Worm (Caenorhabditis elegans) whole organism, late embryonic: ENCODE measurements around the gene srw-123.

ENCODE experiments used
- C08G9.2 ChIP-seq: sonication (generic microtip); optimal IDR thresholded peaks from 2 replicates; lab custom pipeline; 2016; ENCODE audit warnings: mild to moderate bottlenecking, missing genetic modification characterization, moderate library complexity, missing compliant biosample characterization
- C38D4.7 ChIP-seq: fragments of 200-800 bp; sonication (Bioruptor generic); optimal IDR thresholded peaks from 2 replicates; lab custom pipeline; 2018; ENCODE audit warnings: mild to moderate bottlenecking, missing genetic modification characterization, moderate library complexity, missing compliant biosample characterization
- K02D7.2 ChIP-seq: sonication (generic microtip); optimal IDR thresholded peaks from 2 replicates; lab custom pipeline; 2017; ENCODE audit warnings: mild to moderate bottlenecking, missing genetic modification characterization, missing compliant biosample characterization
- Y22D7AL.16 ChIP-seq: sonication (generic microtip); optimal IDR thresholded peaks from 2 replicates; lab custom pipeline; 2016; ENCODE audit warnings: missing genetic modification characterization, missing compliant biosample characterization
- ama-1 ChIP-seq: fragments of 150-350 bp; optimal IDR thresholded peaks from 2 replicates; lab custom pipeline; 2014
- ceh-14 ChIP-seq: sonication (generic microtip); optimal IDR thresholded peaks from 2 replicates; lab custom pipeline; 2016; ENCODE audit warnings: missing genotype, missing genetic modification characterization, missing compliant biosample characterization
- ceh-30 ChIP-seq: fragments of 150-350 bp; optimal IDR thresholded peaks from 2 replicates; lab custom pipeline; 2014; ENCODE audit warnings: missing biosample characterization, missing genetic modification characterization
- ceh-31 ChIP-seq: sonication (generic microtip); optimal IDR thresholded peaks from 2 replicates; lab custom pipeline; 2016; ENCODE audit warnings: missing genetic modification characterization, missing compliant biosample characterization
- ceh-34 ChIP-seq: sonication (generic microtip); optimal IDR thresholded peaks from 2 replicates; lab custom pipeline; 2016; ENCODE audit warnings: mild to moderate bottlenecking, missing genetic modification characterization, missing compliant biosample characterization
- ceh-48 ChIP-seq: sonication (generic microtip); optimal IDR thresholded peaks from 2 replicates; lab custom pipeline; 2016; ENCODE audit warnings: missing genetic modification characterization, inconsistent platforms, missing compliant biosample characterization
- ceh-6 ChIP-seq: fragments of 200-800 bp; sonication (Bioruptor generic); optimal IDR thresholded peaks from 2 replicates; lab custom pipeline; 2018; ENCODE audit warnings: mild to moderate bottlenecking, missing genetic modification characterization, missing compliant biosample characterization
- dve-1 ChIP-seq: sonication (generic microtip); optimal IDR thresholded peaks from 2 replicates; lab custom pipeline; 2017; ENCODE audit warnings: antibody characterized with exemption, mild to moderate bottlenecking, missing genetic modification characterization, missing compliant biosample characterization
- fax-1 ChIP-seq: sonication (generic microtip); optimal IDR thresholded peaks from 2 replicates; lab custom pipeline; 2016; ENCODE audit warnings: missing genotype, missing genetic modification characterization, missing compliant biosample characterization
- gmeb-2 ChIP-seq: sonication (generic microtip); optimal IDR thresholded peaks from 2 replicates; lab custom pipeline; 2016; ENCODE audit warnings: missing genetic modification characterization, inconsistent platforms, missing compliant biosample characterization
- hlh-6 ChIP-seq: sonication (generic microtip); optimal IDR thresholded peaks from 2 replicates; lab custom pipeline; 2016; ENCODE audit warnings: missing genotype, missing genetic modification characterization, missing compliant biosample characterization
- madf-2 ChIP-seq: sonication (generic microtip); optimal IDR thresholded peaks from 2 replicates; lab custom pipeline; 2017; ENCODE audit warnings: missing genetic modification characterization, missing compliant biosample characterization
- mec-3 ChIP-seq: sonication (generic microtip); optimal IDR thresholded peaks from 2 replicates; lab custom pipeline; 2016; ENCODE audit warnings: borderline replicate concordance, missing genetic modification characterization, missing compliant biosample characterization
- npax-4 ChIP-seq: sonication (generic microtip); optimal IDR thresholded peaks from 2 replicates; lab custom pipeline; 2016; ENCODE audit warnings: missing genetic modification characterization, missing compliant biosample characterization
- odd-2 ChIP-seq: sonication (generic microtip); optimal IDR thresholded peaks from 2 replicates; lab custom pipeline; 2017; ENCODE audit warnings: antibody characterized with exemption, mild to moderate bottlenecking, missing genetic modification characterization, missing compliant biosample characterization
- pag-3 ChIP-seq: sonication (generic microtip); optimal IDR thresholded peaks from 2 replicates; lab custom pipeline; 2016; ENCODE audit warnings: missing compliant biosample characterization, missing genetic modification characterization, borderline replicate concordance
- pax-1 ChIP-seq: fragments of 150-350 bp; optimal IDR thresholded peaks from 2 replicates; lab custom pipeline; 2014; ENCODE audit warnings: missing biosample characterization, missing genetic modification characterization
- pros-1 ChIP-seq: fragments of 150-350 bp; optimal IDR thresholded peaks from 2 replicates; lab custom pipeline; 2014; ENCODE audit warnings: missing biosample characterization, missing genetic modification reagents, missing genetic modification characterization
- rnt-1 ChIP-seq: sonication (generic microtip); optimal IDR thresholded peaks from 2 replicates; lab custom pipeline; 2016; ENCODE audit warnings: missing genetic modification characterization, missing compliant biosample characterization
- sdc-2 ChIP-seq: sonication (generic microtip); optimal IDR thresholded peaks from 2 replicates; lab custom pipeline; 2016; ENCODE audit warnings: missing genotype, missing genetic modification characterization, missing compliant biosample characterization
- sox-4 ChIP-seq: sonication (generic microtip); optimal IDR thresholded peaks from 2 replicates; lab custom pipeline; 2017; ENCODE audit warnings: mild to moderate bottlenecking, missing genetic modification characterization, inconsistent platforms, missing compliant biosample characterization
- syd-9 ChIP-seq: sonication (generic microtip); optimal IDR thresholded peaks from 2 replicates; lab custom pipeline; 2016; ENCODE audit warnings: mild to moderate bottlenecking, missing genetic modification characterization, moderate library complexity, missing compliant biosample characterization
- tbx-2 ChIP-seq: sonication (generic microtip); optimal IDR thresholded peaks from 2 replicates; lab custom pipeline; 2016; ENCODE audit warnings: missing genetic modification characterization, missing compliant biosample characterization
- tbx-7 ChIP-seq: sonication (generic microtip); optimal IDR thresholded peaks from 2 replicates; lab custom pipeline; 2016; ENCODE audit warnings: missing genotype, missing genetic modification characterization, missing compliant biosample characterization
- ttx-3 ChIP-seq: sonication (generic microtip); optimal IDR thresholded peaks from 2 replicates; lab custom pipeline; 2016; ENCODE audit warnings: missing genetic modification reagents, missing genetic modification characterization, missing compliant biosample characterization
- unc-3 ChIP-seq, 2 experiments: fragments of 200-800 bp in 1 of 2; sonication (Bioruptor generic) in 1 of 2; sonication (generic microtip) in 1 of 2; conservative IDR thresholded peaks in 1 of 2; optimal IDR thresholded peaks in 1 of 2; 2 replicates each; pipeline versions ENCODE4 v1.3.6 to Lab custom; 2016 to 2022; ENCODE audit warnings: missing compliant biosample characterization in 2 of 2, missing genetic modification characterization in 2 of 2, missing genetic modification reagents in 1 of 2
- unc-55 ChIP-seq: sonication (generic microtip); optimal IDR thresholded peaks from 2 replicates; lab custom pipeline; 2017; ENCODE audit warnings: missing biosample characterization, missing genetic modification reagents, missing genetic modification characterization
- unc-86 ChIP-seq: sonication (generic microtip); optimal IDR thresholded peaks from 2 replicates; lab custom pipeline; 2016; ENCODE audit warnings: missing genetic modification characterization, missing compliant biosample characterization
- zip-5 ChIP-seq: sonication (generic microtip); optimal IDR thresholded peaks from 2 replicates; lab custom pipeline; 2016; ENCODE audit warnings: missing genetic modification characterization, missing compliant biosample characterization

Gene srw-123

DNA sequence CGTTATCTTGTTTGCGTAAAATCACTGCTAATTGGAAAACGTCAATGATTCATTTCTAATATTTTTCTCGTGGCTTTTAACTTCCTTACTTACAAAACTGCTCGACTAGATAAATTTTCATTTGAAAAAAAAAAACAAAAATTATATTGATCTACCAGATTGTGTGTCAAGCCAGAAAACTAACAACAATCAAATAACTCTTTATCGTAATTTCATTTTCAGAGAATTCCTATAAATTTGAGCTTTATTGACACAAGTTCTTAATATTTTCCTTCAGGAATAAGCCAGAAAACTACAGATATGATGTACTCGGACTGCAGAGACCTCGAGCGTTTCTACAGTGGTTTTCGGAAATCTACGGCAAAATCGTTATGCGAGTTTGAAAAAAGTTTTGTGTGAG is 1.1 kb upstream of the srw-123 start, which contains the start of gene srw-124:
TSS of gene srw-124 (plus strand) at position 301 of the 400 bp plus-strand sequence.
- TF ChIP-seq ceh-6 (GFP tag; lab: Kevin White, UChicago) (no peak), dve-1 (tag; lab: Kevin White, UChicago) (no peak), ceh-48 (tag; lab: Kevin White, UChicago) (no peak)

DNA sequence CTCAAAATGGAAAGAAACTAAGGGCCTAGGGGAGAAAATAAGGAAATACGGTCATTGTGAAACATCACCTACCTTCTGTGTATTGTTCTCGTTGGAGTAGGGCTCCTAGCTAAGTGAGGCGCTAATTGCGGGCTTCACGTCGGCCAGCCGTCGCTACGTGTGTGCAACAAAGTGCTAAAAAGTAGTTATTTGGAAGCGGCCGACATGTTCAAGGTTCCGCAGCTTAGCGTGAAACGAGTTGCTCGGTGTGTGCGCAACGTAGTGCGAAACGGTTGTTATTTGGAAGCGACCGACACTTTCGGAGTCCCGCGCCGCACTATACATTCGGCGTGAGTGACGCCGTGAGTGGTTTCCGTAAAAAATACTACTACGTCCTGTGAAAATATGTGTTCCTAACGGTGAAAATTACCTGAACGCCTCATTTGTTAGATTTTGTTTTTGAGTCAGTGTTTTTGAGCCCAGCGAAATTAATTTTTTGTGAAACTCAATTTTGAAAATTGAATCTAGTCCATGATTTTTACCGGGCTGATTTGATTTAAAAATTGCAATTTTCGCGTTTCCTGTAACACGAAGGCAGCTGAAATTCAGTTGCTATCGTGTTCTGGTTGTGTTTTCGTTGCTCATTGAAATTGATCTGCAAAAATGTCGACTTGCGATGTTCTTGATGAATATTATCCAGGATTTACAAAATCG is 3.7 kb downstream of the srw-123 start, which contains the start of gene srw-129:
TSS of gene srw-129 (plus strand) at position 643 of the 693 bp plus-strand sequence.
- TF ChIP-seq C38D4.7 (GFP tag; lab: Kevin White, UChicago) (no peak), tbx-2 (tag; lab: Kevin White, UChicago) (no peak)

DNA sequence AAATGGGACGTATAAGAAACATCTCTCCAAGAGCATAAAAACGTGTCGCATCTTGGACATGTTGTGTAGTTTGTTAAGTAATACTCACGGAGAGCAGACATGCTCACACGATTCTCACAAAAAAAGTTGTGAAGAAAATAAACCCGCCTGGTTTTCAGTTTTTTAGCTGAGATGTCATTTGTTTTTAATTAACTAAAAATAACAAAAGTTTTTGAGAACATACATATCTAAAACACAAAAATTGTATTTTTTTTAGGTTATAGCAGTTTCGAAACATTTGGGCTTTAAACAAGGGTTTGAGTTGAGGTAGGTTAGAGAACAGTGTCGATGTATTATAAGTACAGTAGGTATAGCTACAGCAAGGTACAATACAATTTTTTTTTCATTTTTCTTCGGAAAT is 10.4 kb downstream of the srw-123 start, which contains the start of gene srh-88:
TSS of gene srh-88 (minus strand) at position 101 of the 400 bp plus-strand sequence.
- TF ChIP-seq tbx-7 (no peak), C08G9.2 (no peak), hlh-6 (no peak), odd-2 (tag; lab: Kevin White, UChicago) (no peak), ceh-31 (no peak), pros-1 (tag; lab: Kevin White, UChicago) (no peak), gmeb-2 (tag; lab: Kevin White, UChicago) (no peak), ama-1 (lab: Kevin White, UChicago) (no peak), sox-4 (tag; lab: Kevin White, UChicago) (no peak), syd-9 (tag; lab: Kevin White, UChicago) (no peak), Y22D7AL.16 (tag; lab: Kevin White, UChicago) (no peak), fax-1 (tag; lab: Kevin White, UChicago) (no peak), ceh-34 (tag; lab: Kevin White, UChicago) (no peak), madf-2 (tag; lab: Kevin White, UChicago) (no peak), ceh-14 (tag; lab: Kevin White, UChicago) (no peak), pag-3 (tag; lab: Kevin White, UChicago) (no peak), unc-3 (GFP tag; conservative IDR thresholded peaks at IDR 0.05; lab: Robert Waterston, UW) (no peak), unc-3 (tag; optimal IDR thresholded peaks at IDR 0.05; lab: Kevin White, UChicago) (no peak), mec-3 (tag; lab: Kevin White, UChicago) (no peak)

DNA sequence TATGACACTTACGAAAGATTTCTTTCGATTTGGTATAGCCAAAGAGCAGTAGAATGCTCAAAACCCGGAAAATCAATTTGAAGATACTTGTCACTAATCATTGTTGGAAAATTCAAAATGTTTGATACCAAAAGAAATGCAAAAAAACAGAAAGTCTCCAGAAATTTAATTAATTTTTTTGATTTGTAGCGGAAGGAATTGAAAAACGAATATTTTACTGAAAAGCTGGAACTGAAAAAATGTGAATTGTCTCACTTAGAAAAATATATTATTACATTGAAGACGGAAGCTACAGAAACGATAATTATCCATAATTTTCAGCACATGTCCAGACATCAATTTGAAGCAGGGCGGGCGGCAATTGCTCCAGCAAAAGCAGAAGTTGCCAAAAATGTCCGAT is 12.2 kb downstream of the srw-123 start, which contains the start of gene srw-138:
TSS of gene srw-138 (minus strand) at position 101 of the 400 bp plus-strand sequence.
- TF ChIP-seq npax-4 (tag; lab: Kevin White, UChicago) (no peak), sdc-2 (no peak), ttx-3 (tag; lab: Kevin White, UChicago) (no peak), rnt-1 (tag; lab: Kevin White, UChicago) (no peak), zip-5 (tag; lab: Kevin White, UChicago) (no peak), unc-55 (GFP tag; lab: Kevin White, UChicago) (no peak), tbx-2 (tag; lab: Kevin White, UChicago) (no peak)

DNA sequence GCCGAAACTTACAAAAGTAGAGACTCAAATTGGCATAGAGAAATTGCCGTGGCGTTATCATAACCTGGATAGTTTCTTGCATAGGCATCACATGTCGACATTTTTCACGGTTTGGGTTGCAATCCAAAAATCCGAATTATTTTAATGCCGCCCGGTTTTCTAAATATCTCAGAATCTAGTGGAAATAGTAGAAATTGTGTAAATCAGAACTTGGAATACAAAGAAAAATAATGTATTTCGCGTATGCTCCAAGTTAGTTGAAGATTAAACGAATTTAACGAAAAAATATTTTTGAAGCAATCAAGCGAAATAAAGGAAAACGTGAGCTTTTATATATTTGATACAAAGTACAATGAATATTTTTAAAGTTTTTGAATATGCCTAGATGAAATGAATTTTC is 14.3 kb downstream of the srw-123 start, which contains the start of gene srw-144:
TSS of gene srw-144 (minus strand) at position 101 of the 400 bp plus-strand sequence.
- TF ChIP-seq ceh-30 (no peak), pax-1 (no peak)
- TF ChIP-seq, all 69 proteins: peak for 0

DNA sequence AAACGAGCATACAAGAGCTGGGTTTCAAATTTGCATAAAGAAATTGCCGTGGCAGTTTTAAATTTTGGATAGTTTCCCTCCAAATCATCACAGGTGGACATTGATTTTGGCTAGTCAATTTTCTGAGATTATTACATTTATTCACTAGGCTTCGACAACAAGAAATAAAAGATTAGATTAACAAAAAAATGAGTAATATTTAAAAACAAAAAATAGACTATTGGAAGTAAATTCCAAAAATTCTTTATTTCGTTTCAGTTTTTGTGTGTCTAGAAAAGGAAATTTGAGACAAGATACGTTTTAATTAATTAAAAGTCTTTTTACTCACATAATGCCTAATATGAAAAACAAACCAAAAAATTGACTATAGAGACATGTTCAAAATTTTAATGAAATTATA is 17.0 kb downstream of the srw-123 start, which contains the start of gene srw-142:
TSS of gene srw-142 (minus strand) at position 101 of the 400 bp plus-strand sequence.
- no peak for TF ChIP-seq sdc-2
- TF ChIP-seq C38D4.7 (GFP tag; lab: Kevin White, UChicago), result no peak
- TF ChIP-seq rnt-1 (tag; lab: Kevin White, UChicago), result no peak
- TF ChIP-seq unc-86 (tag; lab: Kevin White, UChicago), result no peak
- no peak for TF ChIP-seq K02D7.2 (tag; lab: Kevin White, UChicago)
